Fruit fly (Drosophila melanogaster): ENCODE measurements around the gene mRpL9.

Gene mRpL9

dm6 chr3R:15330472-15330871 lies at the start of gene mRpL9:
TSS of gene mRpL9 (plus strand) at chr3R:15330738.
- TF ChIP-seq ttk (optimal IDR thresholded peaks at IDR 0.05): no peak
- TF ChIP-seq Sin3A (optimal IDR thresholded peaks at IDR 0.05): no peak
- TF ChIP-seq h (optimal IDR thresholded peaks at IDR 0.05): no peak
- TF ChIP-seq insv (optimal IDR thresholded peaks at IDR 0.05): no peak
- no peak for TF ChIP-seq Myc (optimal IDR thresholded peaks at IDR 0.05)
- TF ChIP-seq psq (optimal IDR thresholded peaks at IDR 0.05): no peak

- no peak for TF ChIP-seq Sin3A (optimal IDR thresholded peaks at IDR 0.05)
- no peak for TF ChIP-seq psq (optimal IDR thresholded peaks at IDR 0.05)
- TF ChIP-seq h (optimal IDR thresholded peaks at IDR 0.05): no peak
- no peak for TF ChIP-seq insv (optimal IDR thresholded peaks at IDR 0.05)
- no peak for TF ChIP-seq Myc (optimal IDR thresholded peaks at IDR 0.05)
These were observed 49.1 kb upstream of the mRpL9 start for dm6 chr3R:15281335-15281963.

- TF ChIP-seq ttk (optimal IDR thresholded peaks at IDR 0.05): no peak
- TF ChIP-seq psq (optimal IDR thresholded peaks at IDR 0.05): no peak
- TF ChIP-seq h (optimal IDR thresholded peaks at IDR 0.05): no peak
- TF ChIP-seq insv (optimal IDR thresholded peaks at IDR 0.05): no peak
- TF ChIP-seq Myc (optimal IDR thresholded peaks at IDR 0.05): no peak
- no peak for TF ChIP-seq Sin3A (optimal IDR thresholded peaks at IDR 0.05)
These were observed 48.2 kb upstream of the mRpL9 start for dm6 chr3R:15282326-15282725.

- TF ChIP-seq ttk (optimal IDR thresholded peaks at IDR 0.05) (no peak), Sin3A (optimal IDR thresholded peaks at IDR 0.05) (no peak)
These were observed 47.3 kb upstream of the mRpL9 start for dm6 chr3R:15282982-15283809.

dm6 chr3R:15286024-15286692 lies 44.4 kb upstream of the mRpL9 start:
- TF ChIP-seq Sin3A (optimal IDR thresholded peaks at IDR 0.05) (no peak), insv (optimal IDR thresholded peaks at IDR 0.05) (no peak), Myc (optimal IDR thresholded peaks at IDR 0.05) (no peak), ttk (optimal IDR thresholded peaks at IDR 0.05) (no peak), psq (optimal IDR thresholded peaks at IDR 0.05) (no peak), h (optimal IDR thresholded peaks at IDR 0.05) (no peak)

- TF ChIP-seq ttk (optimal IDR thresholded peaks at IDR 0.05) (no peak), Sin3A (optimal IDR thresholded peaks at IDR 0.05) (no peak)
These were observed 43.9 kb upstream of the mRpL9 start for dm6 chr3R:15286693-15287041.

- no peak for TF ChIP-seq ttk (optimal IDR thresholded peaks at IDR 0.05)
- no peak for TF ChIP-seq insv (optimal IDR thresholded peaks at IDR 0.05)
These were observed 42.8 kb upstream of the mRpL9 start for dm6 chr3R:15287763-15288162.

- TF ChIP-seq psq (optimal IDR thresholded peaks at IDR 0.05) (no peak), Sin3A (optimal IDR thresholded peaks at IDR 0.05) (no peak), Myc (optimal IDR thresholded peaks at IDR 0.05) (no peak), insv (optimal IDR thresholded peaks at IDR 0.05) (no peak), ttk (optimal IDR thresholded peaks at IDR 0.05) (no peak), h (optimal IDR thresholded peaks at IDR 0.05) (no peak)
These were observed 41.7 kb upstream of the mRpL9 start for dm6 chr3R:15288802-15289201.

- no peak for TF ChIP-seq Myc (optimal IDR thresholded peaks at IDR 0.05)
- no peak for TF ChIP-seq h (optimal IDR thresholded peaks at IDR 0.05)
- TF ChIP-seq insv (optimal IDR thresholded peaks at IDR 0.05): no peak
These were observed 40.5 kb upstream of the mRpL9 start for dm6 chr3R:15289828-15290641.

dm6 chr3R:15290642-15291118 lies 39.9 kb upstream of the mRpL9 start, which contains the start of gene CG45218:
TSS of gene CG45218 (minus strand) at chr3R:15290799.
- TF ChIP-seq h (optimal IDR thresholded peaks at IDR 0.05) (no peak), psq (optimal IDR thresholded peaks at IDR 0.05) (no peak), insv (optimal IDR thresholded peaks at IDR 0.05) (no peak), Myc (optimal IDR thresholded peaks at IDR 0.05) (no peak), Sin3A (optimal IDR thresholded peaks at IDR 0.05) (no peak), ttk (optimal IDR thresholded peaks at IDR 0.05) (no peak)

dm6 chr3R:15291551-15292223 lies 38.9 kb upstream of the mRpL9 start:
- TF ChIP-seq Sin3A (optimal IDR thresholded peaks at IDR 0.05): no peak
- TF ChIP-seq h (optimal IDR thresholded peaks at IDR 0.05): no peak
- no peak for TF ChIP-seq Myc (optimal IDR thresholded peaks at IDR 0.05)
- no peak for TF ChIP-seq psq (optimal IDR thresholded peaks at IDR 0.05)
- no peak for TF ChIP-seq insv (optimal IDR thresholded peaks at IDR 0.05)
- no peak for TF ChIP-seq ttk (optimal IDR thresholded peaks at IDR 0.05)
